Fruit fly (Drosophila melanogaster): ENCODE data around the gene Cyp9f3.
A peak's percentile ranks its signal among the peaks of the same experiment; 100 is the strongest.

The Cyp9f3 gene

DNA sequence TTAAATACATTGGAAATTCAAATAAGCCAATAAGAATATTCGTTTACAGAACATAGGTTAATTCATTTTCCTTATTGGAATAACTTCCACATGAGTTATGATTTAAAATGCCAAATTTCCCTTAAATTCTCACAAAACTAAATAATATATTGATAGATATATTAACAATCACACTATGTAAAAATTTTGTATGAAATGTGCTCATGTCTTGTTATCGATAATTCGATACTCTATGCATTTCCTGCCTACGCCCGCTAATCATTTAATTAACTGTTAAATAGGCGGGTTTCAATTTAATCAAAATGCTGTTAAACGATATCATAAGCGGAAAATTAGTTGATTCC lies 27.6 kb upstream of the Cyp9f3 start, which contains the start of gene NANS (continued):
- TF ChIP-seq her (GFP tag; optimal IDR thresholded peaks at IDR 0.05) (no peak), HLHmδ (GFP tag; optimal IDR thresholded peaks at IDR 0.05) (no peak), D19A (tag; optimal IDR thresholded peaks at IDR 0.05) (no peak), gsb (GFP tag; IDR thresholded peaks at IDR 0.05) (no peak), Vsx1 (GFP tag; optimal IDR thresholded peaks at IDR 0.05) (no peak), CG30431 (GFP tag; optimal IDR thresholded peaks at IDR 0.05) (no peak), lbe (GFP tag; optimal IDR thresholded peaks at IDR 0.05) (peak; percentile 17), Asciz (GFP tag; optimal IDR thresholded peaks at IDR 0.05) (no peak), fd96Cb (tag; optimal IDR thresholded peaks at IDR 0.05) (no peak), tna (GFP tag; IDR thresholded peaks at IDR 0.05; ENCODE audit: partially characterized antibody) (0 out of 2 replicates have a peak, but pooled peaks have one; percentile 31), Sry-δ (GFP tag; optimal IDR thresholded peaks at IDR 0.05) (no peak), Hr39 (optimal IDR thresholded peaks at IDR 0.05) (no peak), ato (GFP tag; IDR thresholded peaks at IDR 0.05; ENCODE audit: partially characterized antibody) (no peak), Awh (GFP tag; IDR thresholded peaks at IDR 0.05) (no peak), CG7963 (GFP tag; IDR thresholded peaks at IDR 0.05; ENCODE audit: partially characterized antibody) (no peak), CG4282 (GFP tag; optimal IDR thresholded peaks at IDR 0.05) (no peak), gro (GFP tag; optimal IDR thresholded peaks at IDR 0.05) (no peak), gem (tag; optimal IDR thresholded peaks at IDR 0.05) (no peak), CG6813 (GFP tag; optimal IDR thresholded peaks at IDR 0.05) (no peak), CG10209 (GFP tag; optimal IDR thresholded peaks at IDR 0.05) (no peak), Dad (GFP tag; optimal IDR thresholded peaks at IDR 0.05) (no peak), psq (GFP tag; optimal IDR thresholded peaks at IDR 0.05) (no peak), sima (GFP tag; optimal IDR thresholded peaks at IDR 0.05) (no peak), ind (GFP tag; optimal IDR thresholded peaks at IDR 0.05) (no peak), Hr3 (GFP tag; optimal IDR thresholded peaks at IDR 0.05) (no peak), CG11093 (GFP tag; IDR thresholded peaks at IDR 0.05) (no peak), Hsf (GFP tag; optimal IDR thresholded peaks at IDR 0.05) (no peak), CG12236 (GFP tag; optimal IDR thresholded peaks at IDR 0.05) (no peak), hbn (GFP tag; IDR thresholded peaks at IDR 0.05; ENCODE audit: partially characterized antibody) (no peak), bsh (GFP tag; optimal IDR thresholded peaks at IDR 0.05) (no peak), mam (GFP tag; optimal IDR thresholded peaks at IDR 0.05) (no peak), CG17568 (GFP tag; optimal IDR thresholded peaks at IDR 0.05) (no peak), Rfx (GFP tag; IDR thresholded peaks at IDR 0.05) (no peak), scrt (GFP tag; optimal IDR thresholded peaks at IDR 0.05) (no peak), YL-1 (GFP tag; optimal IDR thresholded peaks at IDR 0.05) (no peak), gcm2 (GFP tag; optimal IDR thresholded peaks at IDR 0.05) (no peak), CG13624 (GFP tag; optimal IDR thresholded peaks at IDR 0.05) (no peak), Blimp-1 (GFP tag; optimal IDR thresholded peaks at IDR 0.05) (no peak), Hey (tag; optimal IDR thresholded peaks at IDR 0.05) (no peak), MESR4 (GFP tag; optimal IDR thresholded peaks at IDR 0.05) (no peak), CG1603 (tag; optimal IDR thresholded peaks at IDR 0.05) (no peak), CG10321 (GFP tag; IDR thresholded peaks at IDR 0.05) (no peak), Taf1 (GFP tag; IDR thresholded peaks at IDR 0.05) (no peak), tll (GFP tag; optimal IDR thresholded peaks at IDR 0.05) (no peak), ap (GFP tag; IDR thresholded peaks at IDR 0.05) (no peak), Dll (GFP tag; IDR thresholded peaks at IDR 0.05; ENCODE audit: partially characterized antibody) (peak; percentile 44; the same call in 1 of the 4 replicates), zen2 (GFP tag; IDR thresholded peaks at IDR 0.05; ENCODE audit: partially characterized antibody) (no peak), CG31365 (tag; optimal IDR thresholded peaks at IDR 0.05) (no peak), ac (GFP tag; optimal IDR thresholded peaks at IDR 0.05) (no peak), cwo (GFP tag; optimal IDR thresholded peaks at IDR 0.05) (no peak), Optix (GFP tag; IDR thresholded peaks at IDR 0.05) (no peak)

All from whole organism, embryonic.